Fruit fly (Drosophila melanogaster) whole organism, embryonic: ENCODE results near the gene Gos28.
A peak's percentile ranks its signal among the peaks of the same experiment; 100 is the strongest.

Experiments used
- ATbp ChIP-seq: fragments of 200-800 bp; sonication (Bioruptor generic); optimal IDR thresholded peaks from 2 replicates; lab custom pipeline; 2017; ENCODE audit warnings: missing biosample characterization, mild to moderate bottlenecking, missing genetic modification characterization, missing genetic modification reagents
- Atf-2 ChIP-seq: fragments of 200-800 bp; sonication (Bioruptor generic); optimal IDR thresholded peaks from 2 replicates; lab custom pipeline; 2016; ENCODE audit warnings: missing biosample characterization, missing genetic modification characterization
- Awh ChIP-seq: fragments of 200-800 bp; sonication (Bioruptor generic); IDR thresholded peaks from 2 replicates; pipeline ENCODE4, ENCODE4 v1.3.6; 2022; ENCODE audit warnings: missing biosample characterization, missing genetic modification characterization
- B-H2 ChIP-seq: fragments of 200-800 bp; sonication (Bioruptor generic); optimal IDR thresholded peaks from 2 replicates; lab custom pipeline; 2018; ENCODE audit warnings: missing biosample characterization, mild to moderate bottlenecking, missing genetic modification characterization
- CG10366 ChIP-seq: fragments of 200-800 bp; sonication (Bioruptor generic); IDR thresholded peaks from 2 replicates; pipeline ENCODE4 v1.3.6; 2022; ENCODE audit warnings: missing biosample characterization, missing genetic modification characterization
- CG11723 ChIP-seq: fragments of 200-800 bp; sonication (Bioruptor generic); optimal IDR thresholded peaks from 2 replicates; lab custom pipeline; 2017; ENCODE audit warnings: missing biosample characterization, mild to moderate bottlenecking, missing genetic modification characterization
- CG13624 ChIP-seq: fragments of 200-800 bp; sonication (Bioruptor generic); optimal IDR thresholded peaks from 2 replicates; lab custom pipeline; 2016; ENCODE audit warnings: missing biosample characterization, missing genetic modification characterization
- CG13775 ChIP-seq: fragments of 200-800 bp; sonication (Bioruptor generic); optimal IDR thresholded peaks from 3 replicates; lab custom pipeline; 2017; ENCODE audit warnings: missing biosample characterization, mild to moderate bottlenecking, missing genetic modification characterization
- CG16813 ChIP-seq: fragments of 200-800 bp; sonication (Bioruptor generic); IDR thresholded peaks from 3 replicates; pipeline ENCODE4 v1.3.6; 2022; ENCODE audit warnings: missing biosample characterization, missing genetic modification characterization; ENCODE audit not compliant: partially characterized antibody
- CG16863 ChIP-seq: fragments of 200-800 bp; sonication (Bioruptor generic); optimal IDR thresholded peaks from 3 replicates; lab custom pipeline; 2016; ENCODE audit warnings: missing biosample characterization, missing genetic modification characterization
- CG17361 ChIP-seq: fragments of 200-800 bp; sonication (Bioruptor generic); IDR thresholded peaks from 3 replicates; pipeline ENCODE4 v1.3.6; 2022; ENCODE audit warnings: missing biosample characterization, missing genetic modification characterization
- CG18599 ChIP-seq: fragments of 200-800 bp; sonication (Bioruptor generic); optimal IDR thresholded peaks from 3 replicates; lab custom pipeline; 2017; ENCODE audit warnings: missing biosample characterization, missing genetic modification characterization, mild to moderate bottlenecking, moderate library complexity, missing genetic modification reagents
- CG2712 ChIP-seq: fragments of 200-800 bp; optimal IDR thresholded peaks from 3 replicates; lab custom pipeline; 2019; ENCODE audit warnings: missing biosample characterization, mild to moderate bottlenecking, missing genetic modification characterization, moderate library complexity
- CG43689 ChIP-seq: fragments of 200-800 bp; sonication (Bioruptor generic); IDR thresholded peaks from 2 replicates; pipeline ENCODE4 v1.3.6; 2022; ENCODE audit warnings: missing biosample characterization, missing genetic modification characterization
- CG4707 ChIP-seq: fragments of 200-800 bp; sonication (Bioruptor generic); optimal IDR thresholded peaks from 2 replicates; lab custom pipeline; 2018; ENCODE audit warnings: missing biosample characterization, mild to moderate bottlenecking, missing genetic modification characterization, moderate library complexity
- CG4730 ChIP-seq: fragments of 200-800 bp; sonication (Bioruptor generic); IDR thresholded peaks from 2 replicates; pipeline ENCODE4 v1.3.6; 2022; ENCODE audit warnings: missing biosample characterization, missing genetic modification characterization
- CG7556 ChIP-seq: fragments of 200-800 bp; sonication (Bioruptor generic); optimal IDR thresholded peaks from 2 replicates; lab custom pipeline; 2017; ENCODE audit warnings: missing biosample characterization, mild to moderate bottlenecking, missing genetic modification characterization
- CG7745 ChIP-seq: fragments of 200-800 bp; sonication (Bioruptor generic); optimal IDR thresholded peaks from 2 replicates; lab custom pipeline; 2018; ENCODE audit warnings: missing biosample characterization, mild to moderate bottlenecking, missing genetic modification characterization, moderate library complexity
- CG8290 ChIP-seq, 3 experiments: fragments of 200-800 bp; sonication (Bioruptor generic); optimal IDR thresholded peaks; 2 replicates each; lab custom pipeline; 2016 to 2019; ENCODE audit warnings: missing biosample characterization in 3 of 3, missing genetic modification characterization in 3 of 3, mild to moderate bottlenecking in 2 of 3, moderate library complexity in 1 of 3
- CG8478 ChIP-seq: fragments of >200 bp; optimal IDR thresholded peaks from 2 replicates; lab custom pipeline; 2018
- CG8924 ChIP-seq: fragments of 200-800 bp; optimal IDR thresholded peaks from 3 replicates; lab custom pipeline; 2019; ENCODE audit warnings: missing biosample characterization, mild to moderate bottlenecking, missing genetic modification characterization, moderate library complexity
- CG9817 ChIP-seq: fragments of 200-800 bp; sonication (Bioruptor generic); optimal IDR thresholded peaks from 2 replicates; lab custom pipeline; 2018; ENCODE audit warnings: missing biosample characterization, mild to moderate bottlenecking, missing genetic modification characterization, moderate library complexity
- D ChIP-seq, 2 experiments: fragments of 200-800 bp in 1 of 2; fragments of >200 bp in 1 of 2; sonication (Bioruptor generic) in 1 of 2; optimal IDR thresholded peaks; 2 replicates in 1 of 2; 3 replicates in 1 of 2; lab custom pipeline; 2017; ENCODE audit warnings: mild to moderate bottlenecking in 1 of 2, missing biosample characterization in 1 of 2, missing genetic modification characterization in 1 of 2, missing genetic modification reagents in 1 of 2
- D19A ChIP-seq: fragments of 200-800 bp; optimal IDR thresholded peaks from 3 replicates; lab custom pipeline; 2019; ENCODE audit warnings: missing biosample characterization, mild to moderate bottlenecking, missing genetic modification characterization, moderate library complexity
- Dbx ChIP-seq: fragments of 200-800 bp; sonication (Bioruptor generic); IDR thresholded peaks from 3 replicates; pipeline ENCODE4 v1.3.6; 2022; ENCODE audit warnings: missing biosample characterization, missing genetic modification characterization
- Deaf1 ChIP-seq: fragments of 200-800 bp; optimal IDR thresholded peaks from 3 replicates; lab custom pipeline; 2019; ENCODE audit warnings: missing biosample characterization, mild to moderate bottlenecking, missing genetic modification characterization, moderate library complexity
- Dip2 ChIP-seq: fragments of 200-800 bp; sonication (Bioruptor generic); IDR thresholded peaks from 2 replicates; pipeline ENCODE4 v1.3.6; 2022; ENCODE audit warnings: missing biosample characterization, missing genetic modification characterization
- HLHmδ ChIP-seq: fragments of 200-800 bp; sonication (Bioruptor generic); optimal IDR thresholded peaks from 2 replicates; lab custom pipeline; 2018; ENCODE audit warnings: missing biosample characterization, mild to moderate bottlenecking, missing genetic modification characterization, moderate library complexity
- Hmr ChIP-seq: fragments of 200-800 bp; sonication (Bioruptor generic); optimal IDR thresholded peaks from 3 replicates; lab custom pipeline; 2017; ENCODE audit warnings: mild to moderate bottlenecking, missing biosample characterization, missing genetic modification reagents, missing genetic modification characterization
- Sin3A ChIP-seq: fragments of >200 bp; optimal IDR thresholded peaks from 2 replicates; lab custom pipeline; 2018
- Spps ChIP-seq: fragments of 200-800 bp; sonication (Bioruptor generic); optimal IDR thresholded peaks from 2 replicates; lab custom pipeline; 2018; ENCODE audit warnings: missing biosample characterization, mild to moderate bottlenecking, missing genetic modification characterization
- Ssrp ChIP-seq: fragments of 200-800 bp; sonication (Bioruptor generic); optimal IDR thresholded peaks from 2 replicates; lab custom pipeline; 2018; ENCODE audit warnings: missing biosample characterization, mild to moderate bottlenecking, missing genetic modification characterization, moderate library complexity
- Stat92E ChIP-seq, 3 experiments: fragments of >200 bp in 2 of 3; fragments of 200-800 bp in 1 of 3; sonication (Bioruptor generic) in 1 of 3; optimal IDR thresholded peaks; 2 replicates each; lab custom pipeline; 2017 to 2019; ENCODE audit warnings: missing biosample characterization in 3 of 3, missing genetic modification characterization in 3 of 3, mild to moderate bottlenecking in 1 of 3, moderate library complexity in 1 of 3
- Trl ChIP-seq, 3 experiments: fragments of >200 bp in 2 of 3; fragments of 200-800 bp in 1 of 3; sonication (Bioruptor generic) in 1 of 3; optimal IDR thresholded peaks; 2 replicates in 1 of 3; 3 replicates in 2 of 3; lab custom pipeline; 2016 to 2017; ENCODE audit warnings: missing biosample characterization in 1 of 3, missing genetic modification characterization in 1 of 3
- ato ChIP-seq: fragments of 200-800 bp; sonication (Bioruptor generic); IDR thresholded peaks from 2 replicates; pipeline ENCODE4 v1.3.6; 2022; ENCODE audit warnings: missing biosample characterization, missing genetic modification characterization; ENCODE audit not compliant: partially characterized antibody
- bigmax ChIP-seq: fragments of 200-800 bp; sonication (Bioruptor generic); optimal IDR thresholded peaks from 2 replicates; lab custom pipeline; 2018; ENCODE audit warnings: missing biosample characterization, mild to moderate bottlenecking, missing genetic modification characterization
- cg ChIP-seq: fragments of 200-800 bp; sonication (Bioruptor generic); optimal IDR thresholded peaks from 3 replicates; lab custom pipeline; 2019; ENCODE audit warnings: missing biosample characterization, mild to moderate bottlenecking, missing genetic modification characterization, moderate library complexity
- gsb ChIP-seq: fragments of 200-800 bp; sonication (Bioruptor generic); IDR thresholded peaks from 2 replicates; pipeline ENCODE4 v1.3.6; 2022; ENCODE audit warnings: missing biosample characterization, missing genetic modification characterization
- ham ChIP-seq: fragments of 200-800 bp; sonication (Bioruptor generic); IDR thresholded peaks from 2 replicates; pipeline ENCODE4 v1.3.6; 2022; ENCODE audit warnings: missing biosample characterization, missing genetic modification characterization
- nom ChIP-seq: fragments of 200-800 bp; sonication (Bioruptor generic); optimal IDR thresholded peaks from 2 replicates; lab custom pipeline; 2017; ENCODE audit warnings: missing biosample characterization, missing genetic modification characterization, mild to moderate bottlenecking, moderate library complexity, missing genetic modification reagents
- pzg ChIP-seq: fragments of 200-800 bp; sonication (Bioruptor generic); optimal IDR thresholded peaks from 3 replicates; lab custom pipeline; 2018; ENCODE audit warnings: missing biosample characterization, mild to moderate bottlenecking, missing genetic modification characterization, moderate library complexity
- row ChIP-seq: fragments of 200-800 bp; sonication (Bioruptor generic); IDR thresholded peaks from 3 replicates; pipeline ENCODE4 v1.3.6; 2022; ENCODE audit warnings: missing biosample characterization, missing genetic modification characterization
- sens-2 ChIP-seq: fragments of 200-800 bp; sonication (Bioruptor generic); IDR thresholded peaks from 2 replicates; pipeline ENCODE4 v1.3.6; 2022; ENCODE audit warnings: missing biosample characterization, missing genetic modification characterization
- sna ChIP-seq: fragments of 200-800 bp; sonication (Bioruptor generic); IDR thresholded peaks from 2 replicates; pipeline ENCODE4 v1.3.6; 2022; ENCODE audit warnings: missing biosample characterization, missing genetic modification characterization; ENCODE audit not compliant: partially characterized antibody
- tap ChIP-seq: fragments of 200-800 bp; optimal IDR thresholded peaks from 3 replicates; lab custom pipeline; 2019; ENCODE audit warnings: missing biosample characterization, mild to moderate bottlenecking, missing genetic modification characterization, moderate library complexity
- tx ChIP-seq: fragments of 200-800 bp; sonication (Bioruptor generic); optimal IDR thresholded peaks from 2 replicates; lab custom pipeline; 2016; ENCODE audit warnings: missing biosample characterization, missing genetic modification characterization
- vfl ChIP-seq: fragments of 200-800 bp; sonication (Bioruptor generic); optimal IDR thresholded peaks from 2 replicates; lab custom pipeline; 2016; ENCODE audit warnings: missing biosample characterization, missing genetic modification characterization

Gos28 gene

DNA sequence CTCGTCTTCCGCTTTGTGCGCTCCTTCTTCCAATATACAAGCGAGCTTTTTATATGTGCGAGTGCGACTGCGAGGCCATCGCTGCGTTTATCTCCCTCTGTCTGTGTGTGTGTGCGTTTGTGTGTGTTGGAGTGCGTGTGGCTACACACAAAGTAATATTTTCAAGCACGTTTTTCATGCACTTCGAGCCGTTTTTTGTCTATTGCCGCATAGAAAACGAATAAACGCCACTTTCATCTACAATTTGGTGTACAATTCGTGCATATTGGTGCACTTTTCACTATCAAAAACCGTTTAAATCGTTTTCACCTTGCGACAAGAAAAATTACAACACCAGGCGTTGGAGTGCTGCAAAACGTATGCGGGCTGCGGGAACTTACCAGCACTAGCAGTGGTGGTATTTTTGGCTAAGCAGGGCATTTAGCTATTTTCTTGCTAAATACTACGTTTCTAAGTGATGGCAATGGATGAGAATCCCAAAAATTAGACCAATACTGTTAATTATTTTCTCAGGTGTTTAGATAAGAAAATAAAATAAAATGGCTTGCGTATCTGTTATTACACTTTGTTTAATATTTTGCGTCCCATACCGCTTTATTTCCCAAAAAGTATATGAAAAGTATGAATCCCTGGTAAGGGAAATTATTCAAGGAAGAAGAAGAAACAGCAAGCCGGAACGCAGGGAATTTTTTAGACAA is 4.4 kb upstream of the Gos28 start, which contains the start of the genes CG31224 and CstF64 (continued):
- TF ChIP-seq ATbp (GFP tag; lab: Kevin White, UChicago): peak; percentile 35
- TF ChIP-seq Trl (optimal IDR thresholded peaks at IDR 0.05; lab: Kevin White, UChicago): peak in 1 of 2 experiments; percentile 55
- peak; percentile 88 for TF ChIP-seq Trl (GFP tag; optimal IDR thresholded peaks at IDR 0.05; lab: Kevin White, UChicago)
- peak; percentile 87 for TF ChIP-seq CG17361 (GFP tag; lab: Robert Waterston, UW)
- TF ChIP-seq D19A (tag; lab: Kevin White, UChicago): no peak
- no peak for TF ChIP-seq CG4707 (GFP tag; lab: Kevin White, UChicago)
- TF ChIP-seq CG8924 (tag; lab: Kevin White, UChicago): peak; percentile 70
- peak; percentile 84 for TF ChIP-seq Atf-2
- no peak for TF ChIP-seq tap (tag; lab: Kevin White, UChicago)
- no peak for TF ChIP-seq ham (GFP tag; lab: Robert Waterston, UW)
- TF ChIP-seq Awh (GFP tag; lab: Robert Waterston, UW): peak; percentile 74; the same call in 1 of the 2 replicates
- TF ChIP-seq CG13775: peak; percentile 91
- TF ChIP-seq CG16813 (GFP tag; lab: Robert Waterston, UW): peak; percentile 34; the same call in 1 of the 3 replicates
- peak; percentile 89 for TF ChIP-seq Hmr
- TF ChIP-seq Sin3A (lab: Kevin White, UChicago): peak; percentile 76
- TF ChIP-seq Spps (tag; lab: Kevin White, UChicago): peak; percentile 73
- peak; percentile 92 for TF ChIP-seq CG13624 (GFP tag; lab: Kevin White, UChicago)
- TF ChIP-seq nom: peak; percentile 1
- TF ChIP-seq CG43689 (GFP tag; lab: Robert Waterston, UW): peak; percentile 58
- TF ChIP-seq sna: no peak
- TF ChIP-seq bigmax (GFP tag; lab: Kevin White, UChicago): no peak
- TF ChIP-seq tx (GFP tag; lab: Kevin White, UChicago): peak; percentile 88
- peak; percentile 85 for TF ChIP-seq CG9817 (tag; lab: Kevin White, UChicago)
- peak; percentile 76 for TF ChIP-seq CG7556 (GFP tag; lab: Kevin White, UChicago)
- peak; percentile 83 for TF ChIP-seq CG16863 (GFP tag; lab: Kevin White, UChicago)
- TF ChIP-seq cg (GFP tag; lab: Kevin White, UChicago): peak; percentile 96
- TF ChIP-seq B-H2 (GFP tag; lab: Kevin White, UChicago): peak; percentile 87
- TF ChIP-seq vfl (GFP tag; lab: Kevin White, UChicago): peak; percentile 77
- peak; percentile 82 for TF ChIP-seq pzg
- TF ChIP-seq CG8290 (GFP tag; optimal IDR thresholded peaks at IDR 0.05; lab: Kevin White, UChicago): peak; percentile 83
- TF ChIP-seq CG8290 (tag; optimal IDR thresholded peaks at IDR 0.05; lab: Kevin White, UChicago): no peak
- no peak for TF ChIP-seq Dip2 (GFP tag; lab: Robert Waterston, UW)
- TF ChIP-seq CG2712: peak; percentile 86
- TF ChIP-seq gsb (GFP tag; lab: Robert Waterston, UW): no peak
- TF ChIP-seq sens-2: peak; percentile 64; the same call in 1 of the 2 replicates
- TF ChIP-seq CG10366 (GFP tag; lab: Robert Waterston, UW): peak; percentile 83
- no peak for TF ChIP-seq CG7745 (tag; lab: Kevin White, UChicago)
- TF ChIP-seq HLHmδ (GFP tag; lab: Kevin White, UChicago): no peak
- peak in 1 of 3 experiments; percentile 73 for TF ChIP-seq Stat92E (GFP tag; optimal IDR thresholded peaks at IDR 0.05; lab: Kevin White, UChicago)
- TF ChIP-seq Dbx: peak; percentile 85
- TF ChIP-seq Ssrp (tag; lab: Kevin White, UChicago): peak; percentile 80
- peak; percentile 82 for TF ChIP-seq CG11723
- TF ChIP-seq Deaf1: no peak
- no peak for TF ChIP-seq ato
- TF ChIP-seq CG4730 (GFP tag; lab: Robert Waterston, UW): peak; percentile 79
- TF ChIP-seq row (GFP tag; lab: Robert Waterston, UW): peak; percentile 94
- no peak for TF ChIP-seq CG18599 (GFP tag; lab: Kevin White, UChicago)
- TF ChIP-seq CG8478: peak; percentile 82
- no peak for TF ChIP-seq D (optimal IDR thresholded peaks at IDR 0.05; lab: Kevin White, UChicago)
- peak; percentile 67 for TF ChIP-seq D (GFP tag; optimal IDR thresholded peaks at IDR 0.05; lab: Kevin White, UChicago)
